Worm (Caenorhabditis elegans): ENCODE measurements around the gene T01C3.2.

The T01C3.2 gene

DNA sequence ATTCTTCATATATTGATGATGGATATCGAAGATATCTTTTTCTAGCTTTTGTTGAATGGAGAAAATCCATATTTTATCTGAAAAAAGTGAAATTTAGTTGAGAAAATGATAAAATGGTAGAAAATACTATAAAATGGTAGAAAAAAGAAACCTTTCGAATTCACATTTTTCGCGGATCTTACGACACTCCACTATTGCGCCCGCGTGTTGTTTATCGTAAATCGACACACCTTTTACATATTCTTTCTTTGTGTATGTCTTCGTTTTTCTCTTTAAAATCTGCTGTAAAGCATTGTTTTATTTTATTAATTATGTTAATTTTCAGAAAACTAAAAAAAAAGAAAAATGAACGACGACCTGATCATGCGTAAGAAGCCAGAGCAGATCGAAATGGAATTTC is at the start of gene T01C3.2, which contains the start of gene cdt-2:
T01C3.2 (plus strand) TSS at position 326 of the 400 bp plus-strand sequence.
cdt-2 (minus strand) TSS at position 284 of the 400 bp plus-strand sequence.
- TF ChIP-seq ztf-23 (GFP tag; IDR thresholded peaks at IDR 0.05): no peak
- no peak for TF ChIP-seq med-1 (GFP tag; optimal IDR thresholded peaks at IDR 0.05; ENCODE audit: insufficient read depth)
- no peak for TF ChIP-seq ztf-29 (GFP tag; IDR thresholded peaks at IDR 0.05)
- TF ChIP-seq flt-1 (GFP tag; IDR thresholded peaks at IDR 0.05): no peak
- TF ChIP-seq T22C8.4 (GFP tag; IDR thresholded peaks at IDR 0.05): no peak
- no peak for TF ChIP-seq klf-2 (GFP tag; conservative IDR thresholded peaks at IDR 0.05)
- TF ChIP-seq cog-1 (tag; optimal IDR thresholded peaks at IDR 0.05): no peak
- no peak for TF ChIP-seq tab-1 (GFP tag; IDR thresholded peaks at IDR 0.05)
- no peak for TF ChIP-seq ref-1 (GFP tag; conservative IDR thresholded peaks at IDR 0.05)

ce11 chrV:14942898-14943297 is 48.1 kb upstream of the T01C3.2 start:
- TF ChIP-seq ztf-29 (GFP tag; IDR thresholded peaks at IDR 0.05): no peak
- no peak for TF ChIP-seq ztf-23 (GFP tag; IDR thresholded peaks at IDR 0.05)
- TF ChIP-seq flt-1 (GFP tag; IDR thresholded peaks at IDR 0.05): no peak
- no peak for TF ChIP-seq med-1 (GFP tag; optimal IDR thresholded peaks at IDR 0.05; ENCODE audit: insufficient read depth)
- no peak for TF ChIP-seq ref-1 (GFP tag; conservative IDR thresholded peaks at IDR 0.05)

DNA sequence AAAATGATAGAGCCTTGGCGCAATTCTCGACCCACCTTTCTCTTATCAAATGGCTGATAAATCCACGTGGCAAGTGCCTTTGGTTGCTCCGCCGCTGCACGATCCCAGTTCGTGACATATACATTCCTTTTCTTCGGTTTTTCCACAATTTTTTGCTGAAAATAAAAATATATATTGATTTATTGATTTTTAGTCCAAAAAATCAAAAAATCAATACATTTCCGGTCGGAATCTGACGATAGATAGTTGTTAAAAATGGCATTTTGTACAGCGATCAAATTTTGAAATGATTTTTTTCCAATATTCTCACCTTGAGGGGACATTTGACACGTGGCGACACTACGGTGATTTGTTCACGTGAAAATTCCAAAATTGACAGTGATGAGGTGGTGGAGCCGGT is 47.2 kb upstream of the T01C3.2 start:
- TF ChIP-seq klf-2 (GFP tag; conservative IDR thresholded peaks at IDR 0.05) (no peak), ztf-23 (GFP tag; IDR thresholded peaks at IDR 0.05) (no peak), cog-1 (tag; optimal IDR thresholded peaks at IDR 0.05) (no peak), tab-1 (GFP tag; IDR thresholded peaks at IDR 0.05) (no peak), ztf-29 (GFP tag; IDR thresholded peaks at IDR 0.05) (no peak), T22C8.4 (GFP tag; IDR thresholded peaks at IDR 0.05) (no peak), med-1 (GFP tag; optimal IDR thresholded peaks at IDR 0.05; ENCODE audit: insufficient read depth) (no peak), ref-1 (GFP tag; conservative IDR thresholded peaks at IDR 0.05) (no peak), flt-1 (GFP tag; IDR thresholded peaks at IDR 0.05) (no peak)

DNA sequence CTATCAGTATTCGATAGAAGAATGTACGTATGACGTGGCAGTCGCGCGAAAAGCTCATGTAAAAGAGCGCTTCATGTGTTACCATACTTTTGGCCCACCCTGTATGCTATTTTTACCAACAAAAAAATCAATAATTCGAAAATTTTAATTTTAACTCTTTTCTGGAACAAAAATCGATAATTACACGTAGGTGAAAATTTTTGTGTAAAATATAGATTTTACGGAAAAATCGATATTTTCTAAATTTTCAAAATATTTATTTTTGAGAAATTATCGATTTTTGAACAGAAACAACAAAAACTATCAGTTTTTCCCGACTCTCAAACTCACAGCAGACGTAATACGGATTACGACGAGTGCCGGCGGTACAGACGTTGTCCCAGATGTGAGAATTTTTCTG is 45.8 kb upstream of the T01C3.2 start:
- TF ChIP-seq T22C8.4 (GFP tag; IDR thresholded peaks at IDR 0.05) (peak; percentile 78), ref-1 (GFP tag; conservative IDR thresholded peaks at IDR 0.05) (no peak), ztf-29 (GFP tag; IDR thresholded peaks at IDR 0.05) (no peak), ztf-23 (GFP tag; IDR thresholded peaks at IDR 0.05) (no peak)

DNA sequence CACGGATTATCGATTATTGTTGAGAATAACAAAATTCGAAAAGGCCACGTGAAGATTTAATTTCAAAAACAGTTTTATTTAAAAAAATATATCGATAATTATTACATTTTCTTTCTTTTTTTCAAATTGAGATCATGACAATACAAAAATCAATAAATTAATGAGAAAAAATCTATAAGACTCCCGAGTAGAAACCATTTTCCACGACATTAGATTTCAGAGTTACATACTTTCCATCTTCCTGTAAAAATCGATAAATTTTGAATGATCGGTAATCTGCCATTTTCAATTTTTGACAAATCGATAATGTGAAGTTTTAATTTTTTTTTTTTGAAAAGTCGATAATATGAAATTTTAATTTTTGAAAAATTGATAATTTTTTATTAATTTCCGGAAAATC is 45.3 kb upstream of the T01C3.2 start, which contains the start of gene C30G7.3:
C30G7.3 (minus strand) TSS at position 8 of the 400 bp plus-strand sequence.
- no peak for TF ChIP-seq ztf-29 (GFP tag; IDR thresholded peaks at IDR 0.05)
- TF ChIP-seq cog-1 (tag; optimal IDR thresholded peaks at IDR 0.05): no peak
- no peak for TF ChIP-seq med-1 (GFP tag; optimal IDR thresholded peaks at IDR 0.05; ENCODE audit: insufficient read depth)

- no peak for TF ChIP-seq med-1 (GFP tag; optimal IDR thresholded peaks at IDR 0.05; ENCODE audit: insufficient read depth)
- TF ChIP-seq flt-1 (GFP tag; IDR thresholded peaks at IDR 0.05): no peak
- no peak for TF ChIP-seq tab-1 (GFP tag; IDR thresholded peaks at IDR 0.05)
- TF ChIP-seq ztf-29 (GFP tag; IDR thresholded peaks at IDR 0.05): no peak
- TF ChIP-seq klf-2 (GFP tag; conservative IDR thresholded peaks at IDR 0.05): no peak
- TF ChIP-seq T22C8.4 (GFP tag; IDR thresholded peaks at IDR 0.05): no peak
- TF ChIP-seq ref-1 (GFP tag; conservative IDR thresholded peaks at IDR 0.05): no peak
- no peak for TF ChIP-seq cog-1 (tag; optimal IDR thresholded peaks at IDR 0.05)
- no peak for TF ChIP-seq ztf-23 (GFP tag; IDR thresholded peaks at IDR 0.05)
Measured at ce11 chrV:14947022-14947421, 43.9 kb upstream of the T01C3.2 start, which contains the start of gene C30G7.4. C30G7.4 (minus strand) TSS chrV:14947122.

DNA sequence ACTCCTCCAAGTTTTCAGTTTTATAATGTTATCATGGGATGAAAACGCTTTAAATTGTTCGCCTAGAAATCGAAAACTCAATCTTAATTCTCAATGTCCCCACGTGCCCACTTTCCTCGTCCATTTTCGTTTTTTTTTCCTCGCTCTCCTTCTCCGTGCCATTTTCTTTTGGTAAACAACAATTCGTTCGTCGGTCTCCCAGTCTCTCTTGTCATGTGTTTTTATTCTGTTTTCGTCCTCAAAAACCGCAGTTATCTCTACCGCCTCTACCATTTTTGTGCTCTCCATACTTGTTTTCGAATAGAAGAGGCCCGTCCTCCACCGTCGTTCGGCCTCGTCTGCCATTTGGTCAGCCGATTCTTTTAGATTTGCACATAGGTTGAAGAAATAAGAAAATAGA is 42.4 kb upstream of the T01C3.2 start:
- TF ChIP-seq ztf-23 (GFP tag; IDR thresholded peaks at IDR 0.05) (no peak), ref-1 (GFP tag; conservative IDR thresholded peaks at IDR 0.05) (no peak), cog-1 (tag; optimal IDR thresholded peaks at IDR 0.05) (no peak), klf-2 (GFP tag; conservative IDR thresholded peaks at IDR 0.05) (no peak), med-1 (GFP tag; optimal IDR thresholded peaks at IDR 0.05; ENCODE audit: insufficient read depth) (no peak), tab-1 (GFP tag; IDR thresholded peaks at IDR 0.05) (no peak)

DNA sequence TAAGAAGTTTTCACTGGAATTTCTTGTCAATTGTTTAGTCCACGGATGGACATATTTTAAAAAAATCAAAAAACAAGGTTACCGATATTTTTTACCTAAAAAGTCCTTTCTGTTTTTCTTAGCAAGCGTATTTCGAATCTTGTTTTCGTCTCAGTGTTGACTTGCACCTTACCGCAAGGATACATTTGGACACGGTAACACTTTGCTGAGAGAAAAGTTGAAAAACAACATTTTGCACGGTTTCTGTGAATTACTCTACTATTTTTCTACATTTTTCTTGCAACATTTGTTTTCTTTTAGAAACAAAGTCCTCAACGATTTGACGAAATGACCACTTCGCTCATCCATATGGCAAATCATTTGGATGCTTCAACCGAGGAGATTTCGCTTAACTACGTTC is 41.5 kb upstream of the T01C3.2 start, which contains the start of gene hil-1:
hil-1 (plus strand) TSS at position 301 of the 400 bp plus-strand sequence.
- TF ChIP-seq cog-1 (tag; optimal IDR thresholded peaks at IDR 0.05) (no peak), med-1 (GFP tag; optimal IDR thresholded peaks at IDR 0.05; ENCODE audit: insufficient read depth) (no peak), flt-1 (GFP tag; IDR thresholded peaks at IDR 0.05) (no peak), ztf-29 (GFP tag; IDR thresholded peaks at IDR 0.05) (no peak), tab-1 (GFP tag; IDR thresholded peaks at IDR 0.05) (no peak), T22C8.4 (GFP tag; IDR thresholded peaks at IDR 0.05) (no peak), ztf-23 (GFP tag; IDR thresholded peaks at IDR 0.05) (no peak), klf-2 (GFP tag; conservative IDR thresholded peaks at IDR 0.05) (no peak)

DNA sequence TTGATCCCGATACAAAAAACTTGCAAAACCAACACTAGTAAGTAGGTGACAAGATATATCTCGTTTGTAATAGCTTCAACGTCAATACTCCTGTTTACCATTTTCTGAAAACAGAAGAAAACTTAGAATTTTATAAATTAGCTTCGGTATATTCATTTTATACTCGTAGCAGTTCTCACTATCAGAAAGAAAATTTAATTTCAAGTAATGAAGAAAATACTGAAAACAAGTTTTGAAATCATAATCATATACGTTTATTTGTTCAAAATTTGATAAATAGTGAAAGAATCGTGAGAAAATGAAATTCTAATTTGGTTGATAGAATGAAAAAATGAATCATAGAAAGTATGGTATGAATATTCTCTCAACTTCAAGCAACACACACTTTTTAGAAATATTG is 36.3 kb upstream of the T01C3.2 start, which contains the start of gene C30G7.5:
C30G7.5 (minus strand) TSS at position 101 of the 400 bp plus-strand sequence.
- TF ChIP-seq T22C8.4 (GFP tag; IDR thresholded peaks at IDR 0.05): no peak
- no peak for TF ChIP-seq tab-1 (GFP tag; IDR thresholded peaks at IDR 0.05)
- TF ChIP-seq flt-1 (GFP tag; IDR thresholded peaks at IDR 0.05): no peak
- TF ChIP-seq klf-2 (GFP tag; conservative IDR thresholded peaks at IDR 0.05): no peak
- TF ChIP-seq med-1 (GFP tag; optimal IDR thresholded peaks at IDR 0.05; ENCODE audit: insufficient read depth): no peak
- TF ChIP-seq ztf-23 (GFP tag; IDR thresholded peaks at IDR 0.05): no peak
- TF ChIP-seq ref-1 (GFP tag; conservative IDR thresholded peaks at IDR 0.05): no peak
- TF ChIP-seq cog-1 (tag; optimal IDR thresholded peaks at IDR 0.05): no peak
- TF ChIP-seq ztf-29 (GFP tag; IDR thresholded peaks at IDR 0.05): no peak

DNA sequence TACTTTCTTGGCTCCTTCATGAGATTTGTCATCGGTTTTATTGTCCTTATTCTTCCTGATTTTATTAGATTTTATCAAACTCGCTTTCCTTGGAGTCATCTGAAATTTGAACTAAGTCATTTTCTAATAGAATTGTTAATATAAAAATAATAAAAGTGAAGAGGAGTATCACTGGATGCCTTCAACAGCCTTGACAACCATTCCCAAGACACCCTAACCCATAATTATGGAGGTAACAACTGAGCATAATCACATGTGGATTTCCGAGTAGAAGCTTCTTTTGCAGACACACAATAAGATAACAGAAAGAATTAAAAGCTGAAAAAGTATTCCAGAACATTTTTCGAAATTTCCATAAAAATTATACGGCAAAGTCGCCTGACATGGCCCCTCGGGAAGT is 35.3 kb upstream of the T01C3.2 start, which contains the start of gene F02D8.9:
F02D8.9 (minus strand) TSS at position 101 of the 400 bp plus-strand sequence.
- TF ChIP-seq tab-1 (GFP tag; IDR thresholded peaks at IDR 0.05): no peak
- TF ChIP-seq klf-2 (GFP tag; conservative IDR thresholded peaks at IDR 0.05): no peak
- no peak for TF ChIP-seq ztf-29 (GFP tag; IDR thresholded peaks at IDR 0.05)
- TF ChIP-seq med-1 (GFP tag; optimal IDR thresholded peaks at IDR 0.05; ENCODE audit: insufficient read depth): no peak
- TF ChIP-seq ref-1 (GFP tag; conservative IDR thresholded peaks at IDR 0.05): no peak
- TF ChIP-seq ztf-23 (GFP tag; IDR thresholded peaks at IDR 0.05): no peak
- no peak for TF ChIP-seq flt-1 (GFP tag; IDR thresholded peaks at IDR 0.05)
- TF ChIP-seq T22C8.4 (GFP tag; IDR thresholded peaks at IDR 0.05): no peak
- TF ChIP-seq cog-1 (tag; optimal IDR thresholded peaks at IDR 0.05): no peak
